Worm (Caenorhabditis elegans) whole organism, young adult: ENCODE results near the gene pygl-1.

Source experiments
- C17E4.6 ChIP-seq: fragments of 200-800 bp; sonication (Bioruptor generic); IDR thresholded peaks from 2 replicates; pipeline ENCODE4 v1.3.6; 2022; ENCODE audit warnings: missing genetic modification reagents, missing genetic modification characterization, missing compliant biosample characterization
- F10E7.11 ChIP-seq: sonication (generic microtip); optimal IDR thresholded peaks from 2 replicates; lab custom pipeline; 2017; ENCODE audit warnings: mild to moderate bottlenecking, missing genetic modification characterization, moderate library complexity, missing compliant biosample characterization
- F37B4.10 ChIP-seq: fragments of 200-800 bp; sonication (Bioruptor generic); IDR thresholded peaks from 2 replicates; pipeline ENCODE4 v1.3.6; 2022; ENCODE audit warnings: missing genetic modification characterization, missing compliant biosample characterization
- F39B2.1 ChIP-seq: fragments of 200-800 bp; sonication (Bioruptor generic); IDR thresholded peaks from 2 replicates; pipeline ENCODE4 v1.3.6; 2022; ENCODE audit warnings: missing genetic modification reagents, missing genetic modification characterization, missing compliant biosample characterization
- K12H6.12 ChIP-seq: fragments of 200-800 bp; sonication (Bioruptor generic); optimal IDR thresholded peaks from 2 replicates; lab custom pipeline; 2018; ENCODE audit warnings: mild to moderate bottlenecking, missing genetic modification characterization, missing compliant biosample characterization
- T07F8.4 ChIP-seq: sonication (generic microtip); optimal IDR thresholded peaks from 2 replicates; lab custom pipeline; 2016; ENCODE audit warnings: mild to moderate bottlenecking, missing genetic modification characterization, moderate library complexity, missing compliant biosample characterization
- Y53F4B.3 ChIP-seq: fragments of 200-800 bp; sonication (Bioruptor generic); IDR thresholded peaks from 2 replicates; pipeline ENCODE4 v1.3.6; 2022; ENCODE audit warnings: missing genetic modification reagents, missing genetic modification characterization, missing compliant biosample characterization
- Y95B8A.8 ChIP-seq: fragments of 200-800 bp; sonication (Bioruptor generic); IDR thresholded peaks from 2 replicates; pipeline ENCODE4 v1.3.6; 2022; ENCODE audit warnings: missing genetic modification reagents, missing genetic modification characterization, missing compliant biosample characterization
- ZK185.1 ChIP-seq: sonication (generic microtip); optimal IDR thresholded peaks from 2 replicates; lab custom pipeline; 2016; ENCODE audit warnings: mild to moderate bottlenecking, missing genetic modification characterization, missing compliant biosample characterization; ENCODE audit not compliant: poor library complexity, severe bottlenecking
- akir-1 ChIP-seq: fragments of 200-800 bp; sonication (Bioruptor generic); optimal IDR thresholded peaks from 2 replicates; lab custom pipeline; 2018; ENCODE audit warnings: mild to moderate bottlenecking, missing genetic modification characterization, moderate library complexity, missing compliant biosample characterization
- attf-3 ChIP-seq: fragments of 200-800 bp; sonication (Bioruptor generic); conservative IDR thresholded peaks from 2 replicates; pipeline ENCODE4 v1.3.6; 2022; ENCODE audit warnings: missing genetic modification reagents, missing genetic modification characterization, missing compliant biosample characterization
- bed-2 ChIP-seq: fragments of 200-800 bp; sonication (Bioruptor generic); IDR thresholded peaks from 2 replicates; pipeline ENCODE4 v1.3.6; 2022; ENCODE audit warnings: missing genetic modification reagents, missing genetic modification characterization, missing compliant biosample characterization
- cebp-1 ChIP-seq, 2 experiments: fragments of 200-800 bp in 1 of 2; sonication (Bioruptor generic) in 1 of 2; sonication (generic microtip) in 1 of 2; IDR thresholded peaks in 1 of 2; optimal IDR thresholded peaks in 1 of 2; 2 replicates each; pipeline versions ENCODE4 v1.3.6 to Lab custom; 2017 to 2022; ENCODE audit warnings: missing compliant biosample characterization in 2 of 2, missing genetic modification characterization in 2 of 2, mild to moderate bottlenecking in 1 of 2, missing genetic modification reagents in 1 of 2, moderate library complexity in 1 of 2
- cebp-2 ChIP-seq: fragments of 200-800 bp; sonication (Bioruptor generic); IDR thresholded peaks from 2 replicates; pipeline ENCODE4 v1.3.6; 2022; ENCODE audit warnings: missing genetic modification characterization, missing compliant biosample characterization
- ceh-40 ChIP-seq: fragments of 200-800 bp; sonication (Bioruptor generic); IDR thresholded peaks from 2 replicates; pipeline ENCODE4 v1.3.6; 2022; ENCODE audit warnings: missing genetic modification characterization, missing compliant biosample characterization
- ceh-91 ChIP-seq: fragments of 200-800 bp; sonication (Bioruptor generic); IDR thresholded peaks from 2 replicates; pipeline ENCODE4 v1.3.6; 2022; ENCODE audit warnings: missing genetic modification reagents, missing genetic modification characterization, missing compliant biosample characterization
- dox-1 ChIP-seq: fragments of 200-800 bp; sonication (Bioruptor generic); IDR thresholded peaks from 2 replicates; pipeline ENCODE4 v1.3.6; 2022; ENCODE audit warnings: missing genetic modification reagents, missing genetic modification characterization, missing compliant biosample characterization
- dpff-1 ChIP-seq: sonication (generic microtip); optimal IDR thresholded peaks from 2 replicates; lab custom pipeline; 2017; ENCODE audit warnings: mild to moderate bottlenecking, missing genetic modification characterization, missing compliant biosample characterization
- dpl-1 ChIP-seq: fragments of 150-350 bp; optimal IDR thresholded peaks from 2 replicates; lab custom pipeline; 2014; ENCODE audit warnings: missing biosample characterization, missing genetic modification reagents, missing genetic modification characterization
- egl-44 ChIP-seq: fragments of 200-800 bp; sonication (Bioruptor generic); IDR thresholded peaks from 2 replicates; pipeline ENCODE4 v1.3.6; 2022; ENCODE audit warnings: missing genetic modification reagents, missing genetic modification characterization, missing compliant biosample characterization
- egrh-3 ChIP-seq: fragments of 200-800 bp; sonication (Bioruptor generic); IDR thresholded peaks from 2 replicates; pipeline ENCODE4 v1.3.6; 2022; ENCODE audit warnings: missing genetic modification reagents, missing genetic modification characterization, missing compliant biosample characterization
- fkh-3 ChIP-seq: sonication (generic microtip); optimal IDR thresholded peaks from 2 replicates; lab custom pipeline; 2016; ENCODE audit warnings: mild to moderate bottlenecking, missing genetic modification characterization, missing compliant biosample characterization
- gei-17 ChIP-seq: fragments of 200-800 bp; sonication (Bioruptor generic); optimal IDR thresholded peaks from 2 replicates; lab custom pipeline; 2018; ENCODE audit warnings: mild to moderate bottlenecking, missing genetic modification characterization, missing compliant biosample characterization
- hlh-26 ChIP-seq: fragments of 200-800 bp; sonication (Bioruptor generic); conservative IDR thresholded peaks from 2 replicates; pipeline ENCODE4 v1.3.6; 2022; ENCODE audit warnings: missing genetic modification reagents, missing genetic modification characterization, missing compliant biosample characterization
- hsf-1 ChIP-seq: fragments of 200-800 bp; sonication (Bioruptor generic); IDR thresholded peaks from 2 replicates; pipeline ENCODE4 v1.3.6; 2022; ENCODE audit warnings: missing genetic modification reagents, missing genetic modification characterization, missing compliant biosample characterization
- lag-1 ChIP-seq: fragments of 200-800 bp; sonication (Bioruptor generic); IDR thresholded peaks from 2 replicates; pipeline ENCODE4 v1.3.6; 2022; ENCODE audit warnings: missing genetic modification reagents, missing genetic modification characterization, missing compliant biosample characterization
- let-607 ChIP-seq, 2 experiments: fragments of 200-800 bp in 1 of 2; sonication (Bioruptor generic) in 1 of 2; sonication (generic microtip) in 1 of 2; optimal IDR thresholded peaks; 2 replicates each; lab custom pipeline; 2016 to 2018; ENCODE audit warnings: mild to moderate bottlenecking in 2 of 2, missing compliant biosample characterization in 2 of 2, missing genetic modification characterization in 2 of 2, moderate library complexity in 2 of 2, missing genotype in 1 of 2
- lin-35 ChIP-seq, 3 experiments: fragments of 150-350 bp in 2 of 3; sonication (generic microtip) in 1 of 3; optimal IDR thresholded peaks; 2 replicates each; lab custom pipeline; 2014 to 2018; ENCODE audit warnings: missing biosample characterization in 3 of 3, missing genetic modification characterization in 3 of 3, missing genetic modification reagents in 3 of 3
- lin-40 ChIP-seq: sonication (generic microtip); optimal IDR thresholded peaks from 2 replicates; lab custom pipeline; 2016; ENCODE audit warnings: missing genetic modification characterization, mild to moderate bottlenecking, missing compliant biosample characterization, missing genotype, missing genetic modification reagents
- madf-10 ChIP-seq: sonication (generic microtip); optimal IDR thresholded peaks from 2 replicates; lab custom pipeline; 2016; ENCODE audit warnings: mild to moderate bottlenecking, missing genetic modification characterization, missing compliant biosample characterization
- madf-6 ChIP-seq: fragments of 200-800 bp; sonication (Bioruptor generic); IDR thresholded peaks from 2 replicates; pipeline ENCODE4 v1.3.6; 2022; ENCODE audit warnings: missing genetic modification reagents, missing genetic modification characterization, missing compliant biosample characterization
- nhr-27 ChIP-seq: fragments of 200-800 bp; sonication (Bioruptor generic); optimal IDR thresholded peaks from 2 replicates; lab custom pipeline; 2018; ENCODE audit warnings: mild to moderate bottlenecking, missing genetic modification characterization, moderate library complexity, missing compliant biosample characterization
- nhr-80 ChIP-seq: sonication (generic microtip); optimal IDR thresholded peaks from 2 replicates; lab custom pipeline; 2016; ENCODE audit warnings: missing genetic modification characterization, missing compliant biosample characterization
- repo-1 ChIP-seq: sonication (generic microtip); optimal IDR thresholded peaks from 2 replicates; lab custom pipeline; 2017; ENCODE audit warnings: mild to moderate bottlenecking, missing genetic modification characterization, missing compliant biosample characterization
- sea-2 ChIP-seq: fragments of 200-800 bp; sonication (Bioruptor generic); IDR thresholded peaks from 2 replicates; pipeline ENCODE4 v1.3.6; 2022; ENCODE audit warnings: missing genetic modification characterization, missing compliant biosample characterization
- somi-1 ChIP-seq: fragments of 200-800 bp; sonication (Bioruptor generic); optimal IDR thresholded peaks from 2 replicates; lab custom pipeline; 2018; ENCODE audit warnings: mild to moderate bottlenecking, missing genetic modification characterization, missing compliant biosample characterization
- sptf-2 ChIP-seq: fragments of 200-800 bp; sonication (Bioruptor generic); optimal IDR thresholded peaks from 2 replicates; lab custom pipeline; 2018; ENCODE audit warnings: mild to moderate bottlenecking, missing genetic modification characterization, missing compliant biosample characterization
- tbx-9 ChIP-seq: sonication (generic microtip); optimal IDR thresholded peaks from 2 replicates; lab custom pipeline; 2016; ENCODE audit warnings: borderline replicate concordance, missing genetic modification characterization, inconsistent platforms, missing compliant biosample characterization
- ztf-26 ChIP-seq: sonication (generic microtip); optimal IDR thresholded peaks from 2 replicates; lab custom pipeline; 2017; ENCODE audit warnings: missing genetic modification characterization, missing compliant biosample characterization
- ztf-3 ChIP-seq: fragments of 200-800 bp; sonication (Bioruptor generic); optimal IDR thresholded peaks from 2 replicates; lab custom pipeline; 2018; ENCODE audit warnings: mild to moderate bottlenecking, missing genetic modification characterization, missing compliant biosample characterization

The pygl-1 gene

ce11 chrV:3548798-3549197, 30.0 kb upstream of the pygl-1 start, which contains the start of gene srw-130:
TSS of gene srw-130 (minus strand) at chrV:3548898.
- TF ChIP-seq Y53F4B.3 (GFP tag; lab: Robert Waterston, UW) (no peak), nhr-80 (tag; lab: Kevin White, UChicago) (no peak), hlh-26 (GFP tag; lab: Robert Waterston, UW) (no peak), sea-2 (GFP tag; lab: Robert Waterston, UW) (no peak), somi-1 (GFP tag; lab: Kevin White, UChicago) (no peak), gei-17 (GFP tag; lab: Kevin White, UChicago) (no peak), C17E4.6 (GFP tag; lab: Robert Waterston, UW) (no peak), lin-35 (GFP tag; optimal IDR thresholded peaks at IDR 0.05; lab: Kevin White, UChicago) (no peak), nhr-27 (no peak), Y95B8A.8 (GFP tag; lab: Robert Waterston, UW) (no peak), dpff-1 (no peak), F10E7.11 (tag; lab: Kevin White, UChicago) (no peak), dox-1 (GFP tag; lab: Robert Waterston, UW) (no peak), egrh-3 (GFP tag; lab: Robert Waterston, UW) (no peak)

- TF ChIP-seq F37B4.10 (GFP tag; lab: Robert Waterston, UW): no peak
- TF ChIP-seq cebp-2 (GFP tag; lab: Robert Waterston, UW): no peak
- TF ChIP-seq ceh-91 (GFP tag; lab: Robert Waterston, UW): no peak
- no peak for TF ChIP-seq let-607 (tag; optimal IDR thresholded peaks at IDR 0.05; lab: Kevin White, UChicago)
- TF ChIP-seq akir-1 (GFP tag; lab: Kevin White, UChicago): no peak
- TF ChIP-seq lin-40 (tag; lab: Kevin White, UChicago): no peak
- TF ChIP-seq cebp-1 (GFP tag; IDR thresholded peaks at IDR 0.05; lab: Robert Waterston, UW): no peak
- no peak for TF ChIP-seq cebp-1 (tag; optimal IDR thresholded peaks at IDR 0.05; lab: Kevin White, UChicago)
- TF ChIP-seq ztf-26 (tag; lab: Kevin White, UChicago): no peak
- TF ChIP-seq madf-10 (tag; lab: Kevin White, UChicago): no peak
- no peak for TF ChIP-seq hsf-1
- TF ChIP-seq bed-2 (GFP tag; lab: Robert Waterston, UW): no peak
- TF ChIP-seq hlh-26 (GFP tag; lab: Robert Waterston, UW): no peak
- TF ChIP-seq sea-2 (GFP tag; lab: Robert Waterston, UW): no peak
- TF ChIP-seq tbx-9 (tag; lab: Kevin White, UChicago): no peak
- TF ChIP-seq dpff-1: no peak
- TF ChIP-seq ztf-3 (GFP tag; lab: Kevin White, UChicago): no peak
- TF ChIP-seq K12H6.12: no peak
- no peak for TF ChIP-seq attf-3 (GFP tag; lab: Robert Waterston, UW)
Measured at ce11 chrV:3549553-3549952, 29.3 kb upstream of the pygl-1 start, which contains the start of gene sri-21. TSS of gene sri-21 (plus strand) at chrV:3549853.

ce11 chrV:3551765-3552164, 27.1 kb upstream of the pygl-1 start, which contains the start of gene grl-28:
TSS of gene grl-28 (minus strand) at chrV:3551865.
- TF ChIP-seq cebp-1 (GFP tag; IDR thresholded peaks at IDR 0.05; lab: Robert Waterston, UW) (no peak), cebp-1 (tag; optimal IDR thresholded peaks at IDR 0.05; lab: Kevin White, UChicago) (no peak), egl-44 (GFP tag; lab: Robert Waterston, UW) (no peak), repo-1 (tag; lab: Kevin White, UChicago) (no peak), ceh-40 (GFP tag; lab: Robert Waterston, UW) (no peak), ZK185.1 (tag; lab: Kevin White, UChicago) (no peak), dox-1 (GFP tag; lab: Robert Waterston, UW) (no peak), sptf-2 (GFP tag; lab: Kevin White, UChicago) (no peak), F39B2.1 (GFP tag; lab: Robert Waterston, UW) (no peak), T07F8.4 (tag; lab: Kevin White, UChicago) (no peak), madf-6 (no peak), lag-1 (no peak), Y53F4B.3 (GFP tag; lab: Robert Waterston, UW) (no peak), dpl-1 (GFP tag; lab: Kevin White, UChicago) (no peak), fkh-3 (no peak), hlh-26 (GFP tag; lab: Robert Waterston, UW) (no peak)
